Fruit fly (Drosophila melanogaster): Measurements from ENCODE around the gene CG31522.

DNA sequence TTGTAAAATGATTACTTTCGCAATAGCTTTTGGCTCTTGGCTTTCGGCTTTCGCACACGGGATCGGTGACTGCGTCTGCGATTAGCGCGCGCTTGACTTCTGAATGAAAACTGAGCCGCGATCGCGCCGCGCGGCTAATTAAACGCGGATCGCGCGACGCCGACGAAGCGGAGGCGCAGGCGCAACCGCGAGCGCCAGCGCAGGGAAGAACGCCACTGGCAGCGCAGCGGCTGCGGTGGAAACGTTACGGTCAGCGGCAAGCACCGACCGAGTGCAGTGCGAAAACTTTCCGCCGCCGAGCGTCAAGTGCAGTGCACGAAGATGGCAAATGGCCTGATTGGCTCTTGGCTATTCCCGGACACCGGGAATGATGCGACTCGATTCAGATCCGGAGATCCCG lies at the start of gene CG31522:
- TF ChIP-seq pad (GFP tag; optimal IDR thresholded peaks at IDR 0.05) = no peak
- TF ChIP-seq kay (GFP tag; ENCODE audit: borderline replicate concordance) = no peak
- TF ChIP-seq toe (GFP tag; optimal IDR thresholded peaks at IDR 0.05) = no peak
- no peak for TF ChIP-seq CG7045 (GFP tag; optimal IDR thresholded peaks at IDR 0.05)
- TF ChIP-seq CG1620 (GFP tag; optimal IDR thresholded peaks at IDR 0.05) = no peak
- no peak for TF ChIP-seq Clk (GFP tag; optimal IDR thresholded peaks at IDR 0.05)
- no peak for TF ChIP-seq CG11617 (GFP tag; optimal IDR thresholded peaks at IDR 0.05)
- no peak for TF ChIP-seq CG14711 (tag; optimal IDR thresholded peaks at IDR 0.05)
- TF ChIP-seq bab1 (GFP tag; optimal IDR thresholded peaks at IDR 0.05) = no peak

Data from whole organism, adult.